Worm (Caenorhabditis elegans): ENCODE data around the gene srbc-21.
"Not testable (repeated sequence)": the region's sequence is repeated elsewhere in the genome, so short reads cannot be mapped to it uniquely, and the experiment has no call there.

srbc-21 gene

ce11 chrV:2135323-2135722, 20.0 kb upstream of the srbc-21 start (continued):
- TF ChIP-seq lir-3 (tag; optimal IDR thresholded peaks at IDR 0.05): no peak
- peak; percentile 45; the same call in 1 of the 2 replicates for TF ChIP-seq arid-1 (GFP tag; conservative IDR thresholded peaks at IDR 0.05)
- TF ChIP-seq egl-27 (tag; optimal IDR thresholded peaks at IDR 0.05): no peak
- no peak for TF ChIP-seq dmd-8 (GFP tag; IDR thresholded peaks at IDR 0.05)
- TF ChIP-seq lim-7 (GFP tag; IDR thresholded peaks at IDR 0.05): no peak
- no peak for TF ChIP-seq ama-1 (optimal IDR thresholded peaks at IDR 0.05)
- peak; percentile 18 for TF ChIP-seq dpl-1 (GFP tag; optimal IDR thresholded peaks at IDR 0.05)
- no peak for TF ChIP-seq ceh-82 (tag; optimal IDR thresholded peaks at IDR 0.05)
- no peak for TF ChIP-seq tag-97 (GFP tag; IDR thresholded peaks at IDR 0.05)
- TF ChIP-seq zag-1 (tag; optimal IDR thresholded peaks at IDR 0.05): no peak
- no peak for TF ChIP-seq daf-8 (GFP tag; IDR thresholded peaks at IDR 0.05)
- no peak for TF ChIP-seq F10B5.3 (tag; optimal IDR thresholded peaks at IDR 0.05)
- TF ChIP-seq nhr-102 (tag; optimal IDR thresholded peaks at IDR 0.05): no peak
- no peak for TF ChIP-seq ceh-32 (tag; optimal IDR thresholded peaks at IDR 0.05; ENCODE audit: poor library complexity)

ce11 chrV:2137010-2137409, 18.3 kb upstream of the srbc-21 start:
- no peak for TF ChIP-seq daf-16 (GFP tag; optimal IDR thresholded peaks at IDR 0.05)
- TF ChIP-seq daf-16 (tag; optimal IDR thresholded peaks at IDR 0.05): peak; percentile 37
- no peak for TF ChIP-seq daf-19 (GFP tag; conservative IDR thresholded peaks at IDR 0.05)
- peak; percentile 62 for TF ChIP-seq dmd-6 (GFP tag; IDR thresholded peaks at IDR 0.05)

ce11 chrV:2138287-2138686, 17.0 kb upstream of the srbc-21 start:
- no peak for TF ChIP-seq ceh-62 (tag; optimal IDR thresholded peaks at IDR 0.05)
- peak; percentile 12 for TF ChIP-seq nhr-28 (tag; optimal IDR thresholded peaks at IDR 0.05)
- peak in 1 of 2 experiments; percentile 42 for TF ChIP-seq unc-62 (GFP tag; optimal IDR thresholded peaks at IDR 0.05 in 1 of 2)
- no peak for TF ChIP-seq unc-62 (tag; optimal IDR thresholded peaks at IDR 0.05)
- peak; percentile 43 for TF ChIP-seq nhr-11 (tag; optimal IDR thresholded peaks at IDR 0.05)

ce11 chrV:2139918-2140317, 15.4 kb upstream of the srbc-21 start, which contains the start of gene F22F7.7:
F22F7.7 (minus strand) TSS chrV:2140042.
- TF ChIP-seq hif-1 (tag; optimal IDR thresholded peaks at IDR 0.05) (peak in 1 of 2 experiments; percentile 69), aha-1 (tag) (peak; percentile 94), dve-1 (tag; optimal IDR thresholded peaks at IDR 0.05; ENCODE audit: insufficient read depth) (no peak), zip-11 (GFP tag; IDR thresholded peaks at IDR 0.05) (no peak), ZK546.5 (tag; optimal IDR thresholded peaks at IDR 0.05) (no peak)

- not testable (repeated sequence) for TF ChIP-seq hif-1 (tag; optimal IDR thresholded peaks at IDR 0.05); mes-2 (tag; optimal IDR thresholded peaks at IDR 0.05; ENCODE audit: poor library complexity, severe bottlenecking); Y75B8A.6 (GFP tag; IDR thresholded peaks at IDR 0.05)
These were observed 10.9 kb upstream of the srbc-21 start, which contains the start of gene F22F7.12 for ce11 chrV:2144408-2144807. F22F7.12 (minus strand) TSS chrV:2144508.

ce11 chrV:2146044-2146443, 9.3 kb upstream of the srbc-21 start, which contains the start of gene str-52:
str-52 (minus strand) TSS chrV:2146144.
- TF ChIP-seq ceh-20 (GFP tag; IDR thresholded peaks at IDR 0.05) (no peak), hlh-30 (tag; optimal IDR thresholded peaks at IDR 0.05; ENCODE audit: insufficient read depth) (no peak), T20F7.1 (GFP tag; optimal IDR thresholded peaks at IDR 0.05) (no peak), aha-1 (tag) (no peak), mxl-3 (GFP tag; optimal IDR thresholded peaks at IDR 0.05) (no peak)

Data from whole organism, L4 larva.